Fruit fly (Drosophila melanogaster): Measurements from ENCODE around the gene CG33511.

CG33511 gene

DNA sequence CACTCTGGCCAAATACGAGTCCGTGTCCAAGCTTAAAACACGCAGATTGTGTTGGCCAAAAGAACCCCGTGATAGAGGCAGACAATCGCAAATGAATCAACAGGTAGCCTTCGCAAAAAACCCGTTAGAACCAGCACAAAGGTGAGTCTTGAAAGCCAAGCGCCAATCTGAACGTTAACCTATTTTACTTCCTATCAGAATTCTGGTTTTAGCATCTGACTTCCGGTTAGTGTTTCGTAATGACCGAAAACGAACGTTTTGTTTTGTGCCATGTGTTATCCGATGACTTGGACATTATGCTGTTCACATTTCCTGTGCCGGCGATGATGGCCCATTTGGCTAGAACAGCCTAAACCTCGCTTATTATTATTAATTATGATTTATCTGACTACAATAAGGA lies 9.9 kb downstream of the CG33511 start:
- no peak for TF ChIP-seq CG7045 (GFP tag; optimal IDR thresholded peaks at IDR 0.05)
- TF ChIP-seq CG11617 (GFP tag; optimal IDR thresholded peaks at IDR 0.05): no peak
- TF ChIP-seq CG7101 (tag; optimal IDR thresholded peaks at IDR 0.05): no peak
- no peak for TF ChIP-seq Hr96 (GFP tag; optimal IDR thresholded peaks at IDR 0.05)
- TF ChIP-seq CG1620 (GFP tag; optimal IDR thresholded peaks at IDR 0.05): no peak
- TF ChIP-seq CG12768 (GFP tag; optimal IDR thresholded peaks at IDR 0.05): no peak
- no peak for TF ChIP-seq Crg-1 (GFP tag; optimal IDR thresholded peaks at IDR 0.05)
- no peak for TF ChIP-seq bab1 (GFP tag; optimal IDR thresholded peaks at IDR 0.05)
- TF ChIP-seq Clk (GFP tag; optimal IDR thresholded peaks at IDR 0.05): no peak
- no peak for TF ChIP-seq pad (GFP tag; optimal IDR thresholded peaks at IDR 0.05)

DNA sequence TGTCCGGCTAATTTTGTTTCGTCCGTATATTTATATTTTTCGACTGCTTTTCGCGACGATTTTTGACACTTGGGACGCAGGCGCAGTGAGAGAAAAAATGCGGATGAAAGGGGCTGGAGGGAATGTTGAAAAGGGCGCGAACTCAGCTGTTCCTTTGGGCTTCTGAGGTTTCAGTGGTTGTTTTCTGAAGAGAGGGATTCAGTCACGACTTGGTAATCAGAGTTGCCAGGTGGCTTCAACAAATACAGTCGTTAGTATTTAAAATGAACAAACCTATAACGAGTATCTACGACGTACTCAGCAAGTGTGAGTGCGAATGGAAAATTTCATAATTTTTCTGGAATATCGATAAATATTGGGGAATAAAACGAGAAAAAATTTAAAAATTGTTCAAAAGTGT lies 10.9 kb downstream of the CG33511 start, which contains the start of gene CG9265:
Gene CG9265, minus strand, starts transcription at position 68 of the 400 bp plus-strand sequence.
- TF ChIP-seq kay (GFP tag; ENCODE audit: borderline replicate concordance): no peak
- peak; percentile 72 for TF ChIP-seq CG14711 (tag; optimal IDR thresholded peaks at IDR 0.05)
- TF ChIP-seq toe (GFP tag; optimal IDR thresholded peaks at IDR 0.05): no peak
- no peak for TF ChIP-seq CG7045 (GFP tag; optimal IDR thresholded peaks at IDR 0.05)
- TF ChIP-seq bab1 (GFP tag; optimal IDR thresholded peaks at IDR 0.05): no peak
- TF ChIP-seq Mnt (GFP tag; optimal IDR thresholded peaks at IDR 0.05): no peak
- peak; percentile 31 for TF ChIP-seq CG5204 (GFP tag; optimal IDR thresholded peaks at IDR 0.05)

DNA sequence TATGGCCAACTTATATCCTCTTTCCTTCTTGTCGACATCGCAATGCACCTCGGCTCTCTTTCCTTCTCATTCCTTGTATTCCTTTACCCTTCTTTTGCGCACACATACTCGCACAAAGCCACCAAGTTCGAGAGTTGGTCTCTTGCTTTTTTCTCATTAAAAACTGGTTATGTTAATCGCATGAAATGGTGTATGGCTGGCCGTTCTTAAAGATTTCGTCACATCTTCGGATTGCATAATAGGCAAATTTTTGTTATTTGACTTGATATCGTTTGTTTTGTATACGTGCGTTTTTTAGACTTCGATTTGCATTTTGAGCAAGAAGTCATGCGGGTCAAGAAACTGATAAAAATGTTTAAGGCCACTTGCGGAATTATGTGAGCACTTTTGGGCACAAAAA lies 11.5 kb downstream of the CG33511 start:
- TF ChIP-seq tj (GFP tag; optimal IDR thresholded peaks at IDR 0.05): no peak
- no peak for TF ChIP-seq Mnt (GFP tag; optimal IDR thresholded peaks at IDR 0.05)
- TF ChIP-seq CG11617 (GFP tag; optimal IDR thresholded peaks at IDR 0.05): no peak
- TF ChIP-seq cnc (optimal IDR thresholded peaks at IDR 0.05): no peak
- TF ChIP-seq cic (GFP tag; optimal IDR thresholded peaks at IDR 0.05): no peak
- no peak for TF ChIP-seq kay (GFP tag; ENCODE audit: borderline replicate concordance)
- TF ChIP-seq CG33017 (tag; optimal IDR thresholded peaks at IDR 0.05): no peak
- no peak for TF ChIP-seq bab1 (GFP tag; optimal IDR thresholded peaks at IDR 0.05)
- no peak for TF ChIP-seq CG12768 (GFP tag; optimal IDR thresholded peaks at IDR 0.05)
- TF ChIP-seq CG14711 (tag; optimal IDR thresholded peaks at IDR 0.05): no peak
- no peak for TF ChIP-seq Hr96 (GFP tag; optimal IDR thresholded peaks at IDR 0.05)
- no peak for TF ChIP-seq CG7101 (tag; optimal IDR thresholded peaks at IDR 0.05)
- no peak for TF ChIP-seq Crg-1 (GFP tag; optimal IDR thresholded peaks at IDR 0.05)
- no peak for TF ChIP-seq Clk (GFP tag; optimal IDR thresholded peaks at IDR 0.05)

DNA sequence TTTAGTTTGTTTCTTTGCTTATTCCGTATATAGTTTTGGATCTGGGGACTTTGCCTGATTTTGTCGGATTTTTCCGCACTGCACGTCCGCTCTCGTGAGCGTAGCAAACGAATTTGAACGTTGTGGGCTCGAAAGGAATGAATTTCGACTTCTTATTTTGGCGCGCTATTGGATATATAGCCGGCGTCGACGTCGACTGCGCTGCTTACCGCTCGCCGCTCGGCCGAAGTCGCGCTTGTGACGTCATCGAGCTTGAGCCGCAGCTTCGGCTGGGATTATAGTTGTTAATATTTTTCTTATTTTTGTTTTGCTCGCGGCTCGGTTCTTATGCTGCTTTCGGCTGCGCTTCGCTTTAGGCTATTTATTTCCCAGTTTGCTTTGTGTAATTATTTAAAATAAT lies 12.5 kb downstream of the CG33511 start:
- no peak for TF ChIP-seq kay (GFP tag; ENCODE audit: borderline replicate concordance)
- no peak for TF ChIP-seq CG5204 (GFP tag; optimal IDR thresholded peaks at IDR 0.05)
- no peak for TF ChIP-seq toe (GFP tag; optimal IDR thresholded peaks at IDR 0.05)
- no peak for TF ChIP-seq Mnt (GFP tag; optimal IDR thresholded peaks at IDR 0.05)
- no peak for TF ChIP-seq Crg-1 (GFP tag; optimal IDR thresholded peaks at IDR 0.05)
- TF ChIP-seq cnc (optimal IDR thresholded peaks at IDR 0.05): no peak
- TF ChIP-seq CG12768 (GFP tag; optimal IDR thresholded peaks at IDR 0.05): no peak
- TF ChIP-seq CG11617 (GFP tag; optimal IDR thresholded peaks at IDR 0.05): no peak
- TF ChIP-seq pad (GFP tag; optimal IDR thresholded peaks at IDR 0.05): no peak

DNA sequence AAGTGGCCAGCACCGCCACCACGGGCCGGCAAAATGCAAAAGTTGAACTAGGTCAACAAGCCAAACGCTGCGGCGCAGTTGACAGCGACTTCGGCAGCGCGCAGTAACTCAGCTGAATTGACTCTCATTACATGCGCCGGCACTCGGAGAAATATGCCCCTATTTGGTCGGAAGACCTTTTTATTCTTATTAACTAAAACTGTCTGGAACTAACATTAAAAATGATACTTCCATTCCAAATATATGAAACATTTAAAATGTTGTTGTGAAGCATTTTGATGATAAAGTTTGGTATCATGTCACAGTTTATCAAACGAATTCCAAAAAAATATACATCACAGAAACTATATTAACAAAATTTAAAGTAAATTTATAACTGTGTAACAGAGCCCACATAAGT lies 15.2 kb downstream of the CG33511 start:
- no peak for TF ChIP-seq CG1620 (GFP tag; optimal IDR thresholded peaks at IDR 0.05)
- no peak for TF ChIP-seq bab1 (GFP tag; optimal IDR thresholded peaks at IDR 0.05)
- no peak for TF ChIP-seq CG14711 (tag; optimal IDR thresholded peaks at IDR 0.05)
- no peak for TF ChIP-seq Hr96 (GFP tag; optimal IDR thresholded peaks at IDR 0.05)
- TF ChIP-seq CG33017 (tag; optimal IDR thresholded peaks at IDR 0.05): no peak

DNA sequence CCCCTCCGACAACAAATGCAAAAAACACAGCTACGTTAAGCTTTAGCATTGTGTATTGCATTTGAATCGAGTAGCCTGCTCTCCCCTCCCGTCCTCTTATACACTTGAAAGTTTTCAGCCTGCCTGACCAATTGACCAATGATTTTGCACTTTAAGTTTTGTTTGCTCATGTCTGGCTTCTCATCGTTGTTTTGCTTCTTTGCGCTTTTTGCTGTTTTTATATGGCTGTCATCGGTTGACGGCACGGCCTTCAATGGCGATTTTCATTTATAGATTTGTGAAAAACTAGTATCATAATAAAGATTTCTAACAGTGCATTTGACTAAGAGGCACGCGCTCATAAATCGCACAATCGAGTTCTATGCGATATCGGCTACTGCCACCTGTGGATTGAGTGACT lies 16.4 kb downstream of the CG33511 start:
- TF ChIP-seq tj (GFP tag; optimal IDR thresholded peaks at IDR 0.05) (peak; percentile 58), cnc (optimal IDR thresholded peaks at IDR 0.05) (no peak), CG11617 (GFP tag; optimal IDR thresholded peaks at IDR 0.05) (no peak)

DNA sequence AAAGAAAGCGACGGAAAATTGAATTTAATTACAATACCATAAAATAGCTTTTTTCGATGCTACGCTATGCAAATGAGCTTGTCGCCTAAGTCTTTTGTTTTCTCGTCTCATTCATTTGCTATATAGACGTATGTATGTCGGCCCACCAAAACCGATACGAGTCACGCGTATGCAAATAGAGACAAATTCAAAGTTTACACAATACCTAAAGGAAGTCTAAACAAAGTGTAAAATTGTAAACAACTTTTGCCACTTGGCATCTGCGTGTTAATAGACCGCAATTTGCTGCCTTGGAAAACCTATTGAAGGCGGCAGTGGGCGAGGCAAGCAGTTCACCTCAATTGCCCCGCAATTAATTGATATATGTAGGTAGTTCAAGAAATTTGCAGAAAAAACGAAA lies 19.7 kb downstream of the CG33511 start:
- no peak for TF ChIP-seq toe (GFP tag; optimal IDR thresholded peaks at IDR 0.05)
- no peak for TF ChIP-seq CG5204 (GFP tag; optimal IDR thresholded peaks at IDR 0.05)
- no peak for TF ChIP-seq tj (GFP tag; optimal IDR thresholded peaks at IDR 0.05)

DNA sequence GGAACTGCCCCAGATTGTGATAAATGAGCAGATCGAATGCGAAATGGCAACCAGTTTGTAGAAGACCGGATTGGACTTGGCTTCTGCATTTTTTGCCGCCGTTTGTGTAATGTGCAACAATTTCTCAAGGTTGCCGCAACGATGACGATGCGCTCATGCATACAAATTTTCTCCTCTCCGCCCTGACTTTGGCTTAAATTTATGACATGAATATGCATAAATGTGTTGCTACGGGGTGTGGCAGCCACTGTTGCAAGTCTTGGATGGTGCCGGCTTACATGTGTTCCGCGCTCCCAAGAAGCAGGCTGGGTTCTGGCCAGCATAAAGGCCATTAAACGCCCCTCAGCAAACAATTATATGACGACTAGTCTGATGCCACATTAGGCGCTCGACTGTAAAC lies 20.7 kb downstream of the CG33511 start:
- no peak for TF ChIP-seq kay (GFP tag; ENCODE audit: borderline replicate concordance)
- no peak for TF ChIP-seq toe (GFP tag; optimal IDR thresholded peaks at IDR 0.05)
- no peak for TF ChIP-seq Crg-1 (GFP tag; optimal IDR thresholded peaks at IDR 0.05)
- no peak for TF ChIP-seq cic (GFP tag; optimal IDR thresholded peaks at IDR 0.05)

DNA sequence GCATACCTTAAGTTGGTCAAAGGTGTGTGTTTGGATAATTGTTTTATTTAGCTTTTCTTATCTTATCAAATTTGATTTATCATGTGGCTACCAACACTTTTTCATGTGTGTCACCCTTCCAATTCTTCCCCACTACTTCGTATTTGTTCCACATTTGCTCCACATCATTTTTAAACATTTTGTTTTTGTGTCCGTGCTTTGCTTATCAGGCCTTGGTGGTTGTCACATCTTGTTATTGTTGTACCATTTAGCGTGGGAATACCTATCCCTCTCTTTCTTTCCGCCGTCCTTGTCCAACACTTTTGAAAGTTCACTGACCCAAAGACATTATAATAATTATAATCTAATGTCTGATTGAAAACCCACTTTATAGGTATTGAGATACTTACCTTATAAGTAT lies 28.7 kb downstream of the CG33511 start:
- no peak for TF ChIP-seq CG7045 (GFP tag; optimal IDR thresholded peaks at IDR 0.05)
- no peak for TF ChIP-seq ovo (GFP tag; optimal IDR thresholded peaks at IDR 0.05)
- TF ChIP-seq Mnt (GFP tag; optimal IDR thresholded peaks at IDR 0.05): no peak
- no peak for TF ChIP-seq CG12768 (GFP tag; optimal IDR thresholded peaks at IDR 0.05)
- no peak for TF ChIP-seq toe (GFP tag; optimal IDR thresholded peaks at IDR 0.05)
- TF ChIP-seq bab1 (GFP tag; optimal IDR thresholded peaks at IDR 0.05): no peak
- TF ChIP-seq kay (GFP tag; ENCODE audit: borderline replicate concordance): peak; percentile 62
